Fruit fly (Drosophila melanogaster) whole organism, embryonic: ENCODE data around the gene Dh31.

ENCODE experiments used
- Aef1 ChIP-seq: fragments of 200-800 bp; sonication (Bioruptor generic); IDR thresholded peaks from 3 replicates; pipeline ENCODE4 v1.3.6; 2022; ENCODE audit warnings: missing biosample characterization, missing genetic modification characterization
- Atf-2 ChIP-seq: fragments of 200-800 bp; sonication (Bioruptor generic); optimal IDR thresholded peaks from 2 replicates; lab custom pipeline; 2016; ENCODE audit warnings: missing biosample characterization, missing genetic modification characterization
- B-H2 ChIP-seq: fragments of 200-800 bp; sonication (Bioruptor generic); optimal IDR thresholded peaks from 2 replicates; lab custom pipeline; 2018; ENCODE audit warnings: missing biosample characterization, mild to moderate bottlenecking, missing genetic modification characterization
- Bgb ChIP-seq: fragments of 200-800 bp; sonication (Bioruptor generic); IDR thresholded peaks from 2 replicates; pipeline ENCODE4 v1.3.6; 2022; ENCODE audit warnings: missing biosample characterization, missing genetic modification characterization; ENCODE audit not compliant: partially characterized antibody
- CG10462 ChIP-seq: fragments of 200-800 bp; sonication (Bioruptor generic); optimal IDR thresholded peaks from 2 replicates; lab custom pipeline; 2016; ENCODE audit warnings: missing biosample characterization, missing genetic modification characterization
- CG12071 ChIP-seq: fragments of 200-800 bp; sonication (Bioruptor generic); optimal IDR thresholded peaks from 3 replicates; lab custom pipeline; 2018; ENCODE audit warnings: missing biosample characterization, mild to moderate bottlenecking, missing genetic modification characterization
- CG12219 ChIP-seq: fragments of 200-800 bp; sonication (Bioruptor generic); optimal IDR thresholded peaks from 3 replicates; lab custom pipeline; 2018; ENCODE audit warnings: missing biosample characterization, mild to moderate bottlenecking, missing genetic modification characterization
- CG12391 ChIP-seq: fragments of 200-800 bp; sonication (Bioruptor generic); optimal IDR thresholded peaks from 3 replicates; lab custom pipeline; 2018; ENCODE audit warnings: missing biosample characterization, mild to moderate bottlenecking, missing genetic modification characterization, moderate library complexity
- CG13775 ChIP-seq: fragments of 200-800 bp; sonication (Bioruptor generic); optimal IDR thresholded peaks from 3 replicates; lab custom pipeline; 2017; ENCODE audit warnings: missing biosample characterization, mild to moderate bottlenecking, missing genetic modification characterization
- CG13894 ChIP-seq: fragments of 200-800 bp; sonication (Bioruptor generic); optimal IDR thresholded peaks from 3 replicates; lab custom pipeline; 2018; ENCODE audit warnings: missing biosample characterization, mild to moderate bottlenecking, missing genetic modification characterization, moderate library complexity
- CG14014 ChIP-seq: fragments of 200-800 bp; sonication (Bioruptor generic); IDR thresholded peaks from 2 replicates; pipeline ENCODE4 v1.3.6; 2022; ENCODE audit warnings: missing biosample characterization, missing genetic modification characterization
- CG14965 ChIP-seq: fragments of 200-800 bp; sonication (Bioruptor generic); optimal IDR thresholded peaks from 2 replicates; lab custom pipeline; 2016; ENCODE audit warnings: missing biosample characterization, missing genetic modification characterization, borderline replicate concordance
- CG1529 ChIP-seq: fragments of 200-800 bp; sonication (Bioruptor generic); optimal IDR thresholded peaks from 3 replicates; lab custom pipeline; 2018; ENCODE audit warnings: missing biosample characterization, missing genetic modification characterization
- CG17359 ChIP-seq: fragments of 200-800 bp; sonication (Bioruptor generic); optimal IDR thresholded peaks from 3 replicates; lab custom pipeline; 2018; ENCODE audit warnings: missing biosample characterization, mild to moderate bottlenecking, missing genetic modification characterization, moderate library complexity
- CG18262 ChIP-seq: fragments of 200-800 bp; optimal IDR thresholded peaks from 3 replicates; lab custom pipeline; 2019; ENCODE audit warnings: missing biosample characterization, mild to moderate bottlenecking, missing genetic modification characterization, moderate library complexity
- CG3065 ChIP-seq: fragments of 200-800 bp; sonication (Bioruptor generic); optimal IDR thresholded peaks from 2 replicates; lab custom pipeline; 2016; ENCODE audit warnings: missing biosample characterization, missing genetic modification characterization
- CG3163 ChIP-seq: fragments of 200-800 bp; sonication (Bioruptor generic); optimal IDR thresholded peaks from 3 replicates; lab custom pipeline; 2016; ENCODE audit warnings: missing biosample characterization, missing genetic modification characterization
- CG4360 ChIP-seq: fragments of 200-800 bp; sonication (Bioruptor generic); IDR thresholded peaks from 2 replicates; pipeline ENCODE4 v1.3.6; 2022; ENCODE audit warnings: missing biosample characterization, missing genetic modification characterization
- CG4730 ChIP-seq: fragments of 200-800 bp; sonication (Bioruptor generic); IDR thresholded peaks from 2 replicates; pipeline ENCODE4 v1.3.6; 2022; ENCODE audit warnings: missing biosample characterization, missing genetic modification characterization
- CG5180 ChIP-seq: fragments of 200-800 bp; sonication (Bioruptor generic); optimal IDR thresholded peaks from 3 replicates; lab custom pipeline; 2017; ENCODE audit warnings: missing biosample characterization, missing genetic modification characterization, mild to moderate bottlenecking, moderate library complexity, missing genetic modification reagents
- CG6272 ChIP-seq: fragments of 200-800 bp; sonication (Bioruptor generic); IDR thresholded peaks from 2 replicates; pipeline ENCODE4 v1.3.6; 2022; ENCODE audit warnings: missing biosample characterization, missing genetic modification characterization
- CG6654 ChIP-seq: fragments of 200-800 bp; sonication (Bioruptor generic); optimal IDR thresholded peaks from 2 replicates; lab custom pipeline; 2017; ENCODE audit warnings: missing biosample characterization, mild to moderate bottlenecking, missing genetic modification characterization
- CG7357 ChIP-seq: fragments of 200-800 bp; sonication (Bioruptor generic); IDR thresholded peaks from 3 replicates; pipeline ENCODE4 v1.3.6; 2022; ENCODE audit warnings: missing biosample characterization, missing genetic modification characterization
- CG8290 ChIP-seq, 3 experiments: fragments of 200-800 bp; sonication (Bioruptor generic); optimal IDR thresholded peaks; 2 replicates each; lab custom pipeline; 2016 to 2019; ENCODE audit warnings: missing biosample characterization in 3 of 3, missing genetic modification characterization in 3 of 3, mild to moderate bottlenecking in 2 of 3, moderate library complexity in 1 of 3
- CG9437 ChIP-seq: fragments of 200-800 bp; sonication (Bioruptor generic); optimal IDR thresholded peaks from 2 replicates; lab custom pipeline; 2018; ENCODE audit warnings: missing biosample characterization, mild to moderate bottlenecking, missing genetic modification characterization
- Dfd ChIP-seq, 2 experiments: fragments of >200 bp; optimal IDR thresholded peaks; 2 replicates each; lab custom pipeline; 2017; ENCODE audit warnings: missing biosample characterization in 2 of 2, missing genetic modification characterization in 2 of 2
- Dref ChIP-seq: fragments of 200-800 bp; sonication (Bioruptor generic); IDR thresholded peaks from 2 replicates; pipeline ENCODE4 v1.3.6; 2022; ENCODE audit warnings: missing biosample characterization, missing genetic modification characterization
- E2f1 ChIP-seq: fragments of 200-800 bp; sonication (Bioruptor generic); IDR thresholded peaks from 2 replicates; pipeline ENCODE4 v1.3.6; 2022; ENCODE audit warnings: missing biosample characterization, missing genetic modification characterization
- Ets65A ChIP-seq: fragments of 200-800 bp; sonication (Bioruptor generic); peaks from one replicate; lab custom pipeline; 2016; ENCODE audit warnings: missing biosample characterization, missing genetic modification characterization
- HLHmδ ChIP-seq: fragments of 200-800 bp; sonication (Bioruptor generic); optimal IDR thresholded peaks from 2 replicates; lab custom pipeline; 2018; ENCODE audit warnings: missing biosample characterization, mild to moderate bottlenecking, missing genetic modification characterization, moderate library complexity
- Hmr ChIP-seq: fragments of 200-800 bp; sonication (Bioruptor generic); optimal IDR thresholded peaks from 3 replicates; lab custom pipeline; 2017; ENCODE audit warnings: mild to moderate bottlenecking, missing biosample characterization, missing genetic modification reagents, missing genetic modification characterization
- Hr39 ChIP-seq: fragments of >200 bp; optimal IDR thresholded peaks from 2 replicates; lab custom pipeline; 2017
- Oli ChIP-seq: fragments of 200-800 bp; sonication (Bioruptor generic); optimal IDR thresholded peaks from 2 replicates; lab custom pipeline; 2018; ENCODE audit warnings: missing biosample characterization, mild to moderate bottlenecking, missing genetic modification characterization, moderate library complexity
- Poxn ChIP-seq: fragments of 200-800 bp; sonication (Bioruptor generic); IDR thresholded peaks from 2 replicates; pipeline ENCODE4 v1.3.6; 2022; ENCODE audit warnings: missing biosample characterization, missing genetic modification characterization
- Rx ChIP-seq: fragments of 200-800 bp; sonication (Bioruptor generic); IDR thresholded peaks from 2 replicates; pipeline ENCODE4 v1.3.6; 2022; ENCODE audit warnings: missing biosample characterization, missing genetic modification characterization
- ara ChIP-seq: fragments of 200-800 bp; sonication (Bioruptor generic); IDR thresholded peaks from 2 replicates; pipeline ENCODE4 v1.3.6; 2022; ENCODE audit warnings: missing biosample characterization, missing genetic modification characterization
- caup ChIP-seq: fragments of 200-800 bp; sonication (Bioruptor generic); optimal IDR thresholded peaks from 3 replicates; lab custom pipeline; 2017; ENCODE audit warnings: missing biosample characterization, mild to moderate bottlenecking, missing genetic modification characterization, moderate library complexity; ENCODE audit not compliant: severe bottlenecking
- crol ChIP-seq: fragments of 200-800 bp; sonication (Bioruptor generic); IDR thresholded peaks from 2 replicates; pipeline ENCODE4 v1.3.6; 2022; ENCODE audit warnings: missing biosample characterization, missing genetic modification characterization
- da ChIP-seq: fragments of 200-800 bp; sonication (Bioruptor generic); optimal IDR thresholded peaks from 2 replicates; lab custom pipeline; 2016; ENCODE audit warnings: missing biosample characterization, missing genetic modification characterization
- ems ChIP-seq: fragments of 200-800 bp; sonication (Bioruptor generic); optimal IDR thresholded peaks from 3 replicates; lab custom pipeline; 2016; ENCODE audit warnings: missing biosample characterization, missing genetic modification characterization
- fd102C ChIP-seq: fragments of 200-800 bp; sonication (Bioruptor generic); optimal IDR thresholded peaks from 2 replicates; lab custom pipeline; 2018; ENCODE audit warnings: missing biosample characterization, mild to moderate bottlenecking, missing genetic modification characterization, moderate library complexity
- fd64A ChIP-seq: fragments of 200-800 bp; sonication (Bioruptor generic); optimal IDR thresholded peaks from 3 replicates; lab custom pipeline; 2018; ENCODE audit warnings: missing biosample characterization, mild to moderate bottlenecking, missing genetic modification characterization
- gem ChIP-seq: fragments of 200-800 bp; sonication (Bioruptor generic); optimal IDR thresholded peaks from 2 replicates; lab custom pipeline; 2019; ENCODE audit warnings: missing biosample characterization, mild to moderate bottlenecking, missing genetic modification characterization, moderate library complexity
- hth ChIP-seq: fragments of >200 bp; optimal IDR thresholded peaks from 2 replicates; lab custom pipeline; 2017; ENCODE audit warnings: inconsistent platforms
- pan ChIP-seq, 4 experiments: fragments of >200 bp in 3 of 4; fragments of 200-800 bp in 1 of 4; sonication (Bioruptor generic) in 1 of 4; optimal IDR thresholded peaks in 3 of 4; IDR thresholded peaks in 1 of 4; 2 replicates each; pipeline versions ENCODE4 v1.3.6 to Lab custom; 2017 to 2022; ENCODE audit warnings: missing biosample characterization in 2 of 4, missing genetic modification characterization in 2 of 4, mixed read lengths in 1 of 4
- repo ChIP-seq: fragments of 200-800 bp; sonication (Bioruptor generic); optimal IDR thresholded peaks from 2 replicates; lab custom pipeline; 2016; ENCODE audit warnings: missing biosample characterization, missing genetic modification characterization
- sens ChIP-seq: fragments of 200-800 bp; sonication (Bioruptor generic); peaks from one replicate; lab custom pipeline; 2016; ENCODE audit warnings: missing biosample characterization, missing genetic modification characterization
- sim ChIP-seq: fragments of 200-800 bp; sonication (Bioruptor generic); IDR thresholded peaks from 2 replicates; pipeline ENCODE4 v1.3.6; 2022; ENCODE audit warnings: missing biosample characterization, missing genetic modification characterization
- sug ChIP-seq: fragments of 200-800 bp; optimal IDR thresholded peaks from 2 replicates; lab custom pipeline; 2019; ENCODE audit warnings: missing biosample characterization, mild to moderate bottlenecking, missing genetic modification characterization, moderate library complexity
- tap ChIP-seq: fragments of 200-800 bp; optimal IDR thresholded peaks from 3 replicates; lab custom pipeline; 2019; ENCODE audit warnings: missing biosample characterization, mild to moderate bottlenecking, missing genetic modification characterization, moderate library complexity
- tgo ChIP-seq: fragments of 200-800 bp; sonication (Bioruptor generic); IDR thresholded peaks from 3 replicates; pipeline ENCODE4 v1.3.6; 2022; ENCODE audit warnings: missing biosample characterization, missing genetic modification characterization

The Dh31 gene

DNA sequence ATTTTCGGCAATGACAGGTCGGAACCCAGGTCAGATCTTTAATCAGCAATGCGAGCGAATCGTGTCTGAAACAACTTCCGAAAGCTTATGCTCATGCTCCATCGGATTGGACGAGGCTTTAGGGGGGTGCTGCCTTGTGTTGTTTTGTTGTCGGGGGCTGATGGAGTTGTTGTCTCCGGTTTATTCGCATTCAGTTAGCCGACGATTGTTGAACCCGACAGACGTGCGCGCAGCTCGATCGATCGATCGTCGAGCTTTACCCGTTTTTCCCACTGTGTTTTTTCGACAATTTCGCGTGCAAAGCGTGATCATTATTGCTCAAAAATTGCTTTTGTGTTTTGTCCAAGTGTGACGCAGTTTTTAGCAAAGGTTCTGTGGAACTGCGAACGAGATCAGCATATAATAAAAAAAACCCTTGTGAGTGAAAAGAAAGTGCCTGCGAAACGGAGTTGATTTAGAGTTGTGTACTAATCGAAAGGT lies 22.3 kb upstream of the Dh31 start, which contains the start of gene CG17834 (continued):
- TF ChIP-seq Bgb (GFP tag; lab: Robert Waterston, UW) (peak; percentile 48; the same call in 1 of the 2 replicates), caup (peak; percentile 40), Dfd (GFP tag; optimal IDR thresholded peaks at IDR 0.05; lab: Kevin White, UChicago) (no peak), CG1529 (GFP tag; lab: Kevin White, UChicago) (no peak), CG4730 (GFP tag; lab: Robert Waterston, UW) (no peak), sens (peak; percentile 64), CG12391 (tag; lab: Kevin White, UChicago) (no peak), Dref (no peak), CG13894 (peak; percentile 59), tgo (no peak), CG14014 (GFP tag; lab: Robert Waterston, UW) (no peak; the same call in 1 of the 2 replicates), ems (GFP tag; lab: Kevin White, UChicago) (no peak), CG18262 (tag; lab: Kevin White, UChicago) (no peak), Atf-2 (GFP tag; lab: Kevin White, UChicago) (no peak), CG3065 (GFP tag; lab: Kevin White, UChicago) (no peak), Aef1 (GFP tag; lab: Robert Waterston, UW) (0 out of 3 replicates have a peak, but pooled peaks have one; percentile 16), CG6654 (GFP tag; lab: Kevin White, UChicago) (no peak), E2f1 (GFP tag; lab: Robert Waterston, UW) (no peak), B-H2 (GFP tag; lab: Kevin White, UChicago) (no peak), sim (GFP tag; lab: Robert Waterston, UW) (no peak), CG17359 (tag; lab: Kevin White, UChicago) (no peak), CG12071 (GFP tag; lab: Kevin White, UChicago) (no peak), repo (no peak), CG12219 (GFP tag; lab: Kevin White, UChicago) (no peak), sug (tag; lab: Kevin White, UChicago) (peak; percentile 68), CG5180 (GFP tag; lab: Kevin White, UChicago) (no peak), CG13775 (GFP tag; lab: Kevin White, UChicago) (no peak), fd64A (no peak), hth (no peak), HLHmδ (GFP tag; lab: Kevin White, UChicago) (no peak), CG6272 (GFP tag; lab: Robert Waterston, UW) (no peak), CG8290 (GFP tag; optimal IDR thresholded peaks at IDR 0.05; lab: Kevin White, UChicago) (no peak), CG8290 (tag; optimal IDR thresholded peaks at IDR 0.05; lab: Kevin White, UChicago) (peak in 1 of 2 experiments; percentile 65), da (GFP tag; lab: Kevin White, UChicago) (no peak), Hr39 (lab: Kevin White, UChicago) (no peak), Rx (no peak), Oli (tag; lab: Kevin White, UChicago) (no peak), CG3163 (GFP tag; lab: Kevin White, UChicago) (no peak), CG14965 (GFP tag; lab: Kevin White, UChicago) (no peak), CG10462 (GFP tag; lab: Kevin White, UChicago) (no peak), fd102C (GFP tag; lab: Kevin White, UChicago) (no peak), CG9437 (GFP tag; lab: Kevin White, UChicago) (no peak), Poxn (GFP tag; lab: Robert Waterston, UW) (no peak), Ets65A (GFP tag; lab: Kevin White, UChicago) (no peak), Hmr (GFP tag; lab: Kevin White, UChicago) (peak; percentile 10), CG7357 (GFP tag; lab: Robert Waterston, UW) (no peak), ara (GFP tag; lab: Robert Waterston, UW) (peak; percentile 13; the same call in 1 of the 2 replicates), tap (no peak), gem (tag; lab: Kevin White, UChicago) (no peak), pan (optimal IDR thresholded peaks at IDR 0.05; lab: Kevin White, UChicago) (no peak), pan (GFP tag; optimal IDR thresholded peaks at IDR 0.05 in 1 of 2, IDR thresholded peaks at IDR 0.05 in 1 of 2) (no peak), CG4360 (no peak; the same call in 1 of the 2 replicates), crol (GFP tag; lab: Robert Waterston, UW) (peak; percentile 77)
